Worm (Caenorhabditis elegans) whole organism, L4 larva: ENCODE data around the gene C44E12.1.
A peak's percentile ranks its signal among the peaks of the same experiment; 100 is the strongest.

ENCODE experiments used
- F49E8.2 ChIP-seq: sonication (generic microtip); optimal IDR thresholded peaks from 2 replicates; lab custom pipeline; 2016; ENCODE audit warnings: missing compliant biosample characterization, mild to moderate bottlenecking, missing genetic modification characterization, borderline replicate concordance
- Y105C5A.15 ChIP-seq: fragments of 200-800 bp; sonication (Bioruptor generic); IDR thresholded peaks from 2 replicates; pipeline ENCODE4 v1.3.6; 2022; ENCODE audit warnings: missing genetic modification characterization, missing compliant biosample characterization
- Y75B8A.6 ChIP-seq: fragments of 200-800 bp; sonication (Bioruptor generic); IDR thresholded peaks from 2 replicates; pipeline ENCODE4 v1.3.6; 2022; ENCODE audit warnings: missing genetic modification reagents, missing genetic modification characterization, missing compliant biosample characterization
- aha-1 ChIP-seq: fragments of 150-350 bp; peaks from one replicate; lab custom pipeline; 2014; ENCODE audit warnings: missing biosample characterization, missing genetic modification characterization
- aly-2 ChIP-seq: sonication (generic microtip); optimal IDR thresholded peaks from 2 replicates; lab custom pipeline; 2018; ENCODE audit warnings: missing biosample characterization, missing genetic modification characterization
- ceh-28 ChIP-seq: fragments of 150-350 bp; optimal IDR thresholded peaks from 2 replicates; lab custom pipeline; 2014; ENCODE audit warnings: missing biosample characterization, missing genetic modification reagents, missing genetic modification characterization
- daf-16 ChIP-seq, 3 experiments: sonication (generic microtip); optimal IDR thresholded peaks; 2 replicates each; lab custom pipeline; 2016 to 2017; ENCODE audit warnings: missing genetic modification characterization in 3 of 3, missing genetic modification reagents in 3 of 3, mild to moderate bottlenecking in 2 of 3, missing compliant biosample characterization in 2 of 3, missing biosample characterization in 1 of 3, moderate library complexity in 1 of 3
- dmd-6 ChIP-seq: fragments of 200-800 bp; sonication (Bioruptor generic); IDR thresholded peaks from 2 replicates; pipeline ENCODE4 v1.3.6; 2022; ENCODE audit warnings: missing genetic modification reagents, missing genetic modification characterization, missing compliant biosample characterization
- dmd-9 ChIP-seq: fragments of 200-800 bp; sonication (Bioruptor generic); IDR thresholded peaks from 2 replicates; pipeline ENCODE4 v1.3.6; 2022; ENCODE audit warnings: missing genetic modification reagents, missing genetic modification characterization, missing compliant biosample characterization
- dve-1 ChIP-seq: sonication (generic microtip); optimal IDR thresholded peaks from 2 replicates; lab custom pipeline; 2017; ENCODE audit warnings: antibody characterized with exemption, mild to moderate bottlenecking, missing genetic modification characterization, missing compliant biosample characterization; ENCODE audit not compliant: insufficient read depth
- egl-43 ChIP-seq: fragments of 200-800 bp; sonication (Bioruptor generic); IDR thresholded peaks from 2 replicates; pipeline ENCODE4 v1.3.6; 2022; ENCODE audit warnings: missing genetic modification reagents, missing genetic modification characterization, missing compliant biosample characterization
- fos-1 ChIP-seq: fragments of 150-350 bp; optimal IDR thresholded peaks from 2 replicates; lab custom pipeline; 2014; ENCODE audit warnings: missing biosample characterization, missing genetic modification characterization
- hif-1 ChIP-seq, 2 experiments: sonication (generic microtip); optimal IDR thresholded peaks; 2 replicates each; lab custom pipeline; 2016 to 2017; ENCODE audit warnings: missing compliant biosample characterization in 2 of 2, missing genetic modification characterization in 2 of 2, missing genetic modification reagents in 2 of 2, missing genotype in 2 of 2, mild to moderate bottlenecking in 1 of 2
- hlh-11 ChIP-seq: fragments of 200-800 bp; sonication (Bioruptor generic); optimal IDR thresholded peaks from 2 replicates; lab custom pipeline; 2018; ENCODE audit warnings: mild to moderate bottlenecking, missing genetic modification characterization, missing compliant biosample characterization
- hmg-1.1 ChIP-seq: fragments of 200-800 bp; sonication (Bioruptor generic); IDR thresholded peaks from 2 replicates; pipeline ENCODE4 v1.3.6; 2022; ENCODE audit warnings: missing genetic modification reagents, missing genetic modification characterization, missing compliant biosample characterization
- jun-1 ChIP-seq: fragments of 150-350 bp; optimal IDR thresholded peaks from 2 replicates; lab custom pipeline; 2014; ENCODE audit warnings: missing biosample characterization, missing genetic modification reagents, missing genetic modification characterization
- lin-1 ChIP-seq: fragments of 200-800 bp; sonication (Bioruptor generic); IDR thresholded peaks from 2 replicates; pipeline ENCODE4 v1.3.6; 2022; ENCODE audit warnings: missing genetic modification reagents, missing genetic modification characterization, missing compliant biosample characterization
- lsy-2 ChIP-seq, 2 experiments: fragments of 150-350 bp in 1 of 2; sonication (generic microtip) in 1 of 2; optimal IDR thresholded peaks; 2 replicates each; lab custom pipeline; 2014 to 2017; ENCODE audit warnings: missing biosample characterization in 2 of 2, missing genetic modification characterization in 2 of 2
- madf-9 ChIP-seq: fragments of 200-800 bp; sonication (Bioruptor generic); conservative IDR thresholded peaks from 2 replicates; pipeline ENCODE4 v1.3.6; 2022; ENCODE audit warnings: missing genetic modification reagents, missing genetic modification characterization, missing compliant biosample characterization
- mdl-1 ChIP-seq, 2 experiments: fragments of 150-350 bp in 1 of 2; sonication (generic microtip) in 1 of 2; optimal IDR thresholded peaks; 2 replicates each; lab custom pipeline; 2014 to 2017; ENCODE audit warnings: missing biosample characterization in 2 of 2, missing genetic modification characterization in 2 of 2
- mep-1 ChIP-seq: fragments of 150-350 bp; sonication (generic microtip); optimal IDR thresholded peaks from 3 replicates; lab custom pipeline; 2014; ENCODE audit warnings: missing biosample characterization, missing genetic modification characterization
- mxl-3 ChIP-seq: fragments of 200-800 bp; sonication (Bioruptor generic); optimal IDR thresholded peaks from 2 replicates; lab custom pipeline; 2018; ENCODE audit warnings: mild to moderate bottlenecking, missing genetic modification characterization, missing compliant biosample characterization
- nhr-10 ChIP-seq: fragments of 150-350 bp; optimal IDR thresholded peaks from 2 replicates; lab custom pipeline; 2014; ENCODE audit warnings: missing biosample characterization, missing genetic modification characterization
- nhr-11 ChIP-seq: fragments of 150-350 bp; optimal IDR thresholded peaks from 2 replicates; lab custom pipeline; 2014; ENCODE audit warnings: missing biosample characterization, missing genetic modification characterization
- nhr-111 ChIP-seq: fragments of 200-800 bp; sonication (Bioruptor generic); optimal IDR thresholded peaks from 2 replicates; lab custom pipeline; 2018; ENCODE audit warnings: mild to moderate bottlenecking, missing genetic modification characterization, missing compliant biosample characterization
- nhr-28 ChIP-seq: fragments of 150-350 bp; optimal IDR thresholded peaks from 2 replicates; lab custom pipeline; 2014; ENCODE audit warnings: missing biosample characterization, missing genetic modification characterization
- nhr-41 ChIP-seq: fragments of 200-800 bp; sonication (Bioruptor generic); IDR thresholded peaks from 2 replicates; pipeline ENCODE4 v1.3.6; 2022; ENCODE audit warnings: missing genetic modification reagents, missing genetic modification characterization, missing compliant biosample characterization
- nhr-48 ChIP-seq: sonication (generic microtip); optimal IDR thresholded peaks from 2 replicates; lab custom pipeline; 2016; ENCODE audit warnings: mild to moderate bottlenecking, missing genetic modification characterization, missing compliant biosample characterization
- nhr-6 ChIP-seq: fragments of 150-350 bp; optimal IDR thresholded peaks from 2 replicates; lab custom pipeline; 2014; ENCODE audit warnings: missing biosample characterization, missing genetic modification characterization
- nhr-77 ChIP-seq: fragments of 150-350 bp; optimal IDR thresholded peaks from 2 replicates; lab custom pipeline; 2014; ENCODE audit warnings: missing biosample characterization, missing genetic modification characterization
- php-3 ChIP-seq: fragments of 200-800 bp; sonication (Bioruptor generic); IDR thresholded peaks from 2 replicates; pipeline ENCODE4 v1.3.6; 2022; ENCODE audit warnings: missing genetic modification reagents, missing genetic modification characterization, missing compliant biosample characterization
- pqm-1 ChIP-seq: sonication (generic microtip); optimal IDR thresholded peaks from 2 replicates; lab custom pipeline; 2017; ENCODE audit warnings: missing biosample characterization, missing genetic modification characterization
- rbr-2 ChIP-seq: sonication (generic microtip); optimal IDR thresholded peaks from 2 replicates; lab custom pipeline; 2016; ENCODE audit warnings: missing genotype, missing genetic modification characterization, missing compliant biosample characterization
- tra-1 ChIP-seq: fragments of 200-800 bp; sonication (Bioruptor generic); IDR thresholded peaks from 2 replicates; pipeline ENCODE4 v1.3.6; 2022; ENCODE audit warnings: missing genetic modification reagents, missing genetic modification characterization, missing compliant biosample characterization
- unc-39 ChIP-seq: sonication (generic microtip); optimal IDR thresholded peaks from 2 replicates; lab custom pipeline; 2017; ENCODE audit warnings: missing biosample characterization, missing genetic modification characterization
- unc-62 ChIP-seq, 3 experiments: fragments of 150-350 bp in 1 of 3; sonication (generic microtip); optimal IDR thresholded peaks in 2 of 3; peaks in 1 of 3; 1 replicate in 1 of 3; 2 replicates in 2 of 3; lab custom pipeline; 2014 to 2017; ENCODE audit warnings: missing biosample characterization in 3 of 3, missing genetic modification characterization in 3 of 3, missing genetic modification reagents in 3 of 3, missing genotype in 1 of 3
- zfp-3 ChIP-seq: fragments of 200-800 bp; sonication (Bioruptor generic); conservative IDR thresholded peaks from 2 replicates; pipeline ENCODE4 v1.3.6; 2022; ENCODE audit warnings: missing genetic modification reagents, missing genetic modification characterization, missing compliant biosample characterization
- zip-11 ChIP-seq: fragments of 200-800 bp; sonication (Bioruptor generic); IDR thresholded peaks from 2 replicates; pipeline ENCODE4 v1.3.6; 2022; ENCODE audit warnings: missing genetic modification characterization, missing compliant biosample characterization
- ztf-11 ChIP-seq: fragments of 150-350 bp; optimal IDR thresholded peaks from 2 replicates; lab custom pipeline; 2014; ENCODE audit warnings: missing biosample characterization, missing genetic modification characterization
- ztf-7 ChIP-seq: fragments of 150-350 bp; optimal IDR thresholded peaks from 2 replicates; lab custom pipeline; 2014; ENCODE audit warnings: missing biosample characterization, missing genetic modification characterization

The C44E12.1 gene

ce11 chrX:7572057-7572456 is 24.7 kb upstream of the C44E12.1 start, which contains the start of gene pcyt-1 (continued):
- TF ChIP-seq egl-43 (GFP tag; lab: Robert Waterston, UW) = no peak

- TF ChIP-seq zip-11 (GFP tag; lab: Robert Waterston, UW) = no peak
- TF ChIP-seq aha-1 (tag; lab: Kevin White, UChicago) = peak; percentile 5
Observed at ce11 chrX:7573172-7573571, 23.6 kb upstream of the C44E12.1 start.

- TF ChIP-seq ceh-28 (tag; lab: Kevin White, UChicago) = no peak
- TF ChIP-seq fos-1 (tag; lab: Kevin White, UChicago) = no peak
- TF ChIP-seq zfp-3 (GFP tag; lab: Robert Waterston, UW) = no peak
- no peak for TF ChIP-seq ztf-7 (tag; lab: Kevin White, UChicago)
- no peak for TF ChIP-seq madf-9 (GFP tag; lab: Robert Waterston, UW)
- no peak for TF ChIP-seq jun-1 (tag; lab: Kevin White, UChicago)
- no peak for TF ChIP-seq ztf-11 (tag; lab: Kevin White, UChicago)
- TF ChIP-seq nhr-111 (GFP tag; lab: Kevin White, UChicago) = no peak
- no peak for TF ChIP-seq aly-2 (tag; lab: Kevin White, UChicago)
Observed at ce11 chrX:7573572-7573628, 23.3 kb upstream of the C44E12.1 start, which contains the start of the genes unc-98 and F08C6.18. TSS of gene unc-98 (minus strand) at chrX:7573619. TSS of gene F08C6.18 (minus strand) at chrX:7573628.

ce11 chrX:7573629-7574028 is 23.1 kb upstream of the C44E12.1 start:
- TF ChIP-seq dmd-9 (GFP tag; lab: Robert Waterston, UW) (no peak), nhr-10 (tag; lab: Kevin White, UChicago) (no peak), hmg-1.1 (peak; percentile 37; the same call in 1 of the 2 replicates), daf-16 (GFP tag; optimal IDR thresholded peaks at IDR 0.05; lab: Kevin White, UChicago) (peak in 1 of 2 experiments; percentile 45), daf-16 (tag; optimal IDR thresholded peaks at IDR 0.05; lab: Kevin White, UChicago) (no peak), hlh-11 (tag; lab: Kevin White, UChicago) (peak; percentile 45), mdl-1 (tag; optimal IDR thresholded peaks at IDR 0.05; lab: Kevin White, UChicago) (no peak), nhr-11 (peak; percentile 51)

- TF ChIP-seq Y105C5A.15 (GFP tag; lab: Robert Waterston, UW) (no peak), mdl-1 (tag; optimal IDR thresholded peaks at IDR 0.05; lab: Kevin White, UChicago) (peak in 1 of 2 experiments; percentile 41), hif-1 (tag; optimal IDR thresholded peaks at IDR 0.05; lab: Kevin White, UChicago) (peak in 1 of 2 experiments; percentile 2), rbr-2 (tag; lab: Kevin White, UChicago) (no peak), nhr-77 (tag; lab: Kevin White, UChicago) (peak; percentile 17), F49E8.2 (tag; lab: Kevin White, UChicago) (no peak), nhr-48 (tag; lab: Kevin White, UChicago) (peak; percentile 56), nhr-6 (tag; lab: Kevin White, UChicago) (no peak), dmd-6 (GFP tag; lab: Robert Waterston, UW) (peak; percentile 86), mxl-3 (GFP tag; lab: Kevin White, UChicago) (peak; percentile 31), Y75B8A.6 (GFP tag; lab: Robert Waterston, UW) (no peak), daf-16 (GFP tag; optimal IDR thresholded peaks at IDR 0.05; lab: Kevin White, UChicago) (no peak), daf-16 (tag; optimal IDR thresholded peaks at IDR 0.05; lab: Kevin White, UChicago) (peak; percentile 87), nhr-28 (peak; percentile 98), dve-1 (tag; lab: Kevin White, UChicago) (peak; percentile 76), aha-1 (tag; lab: Kevin White, UChicago) (no peak), php-3 (GFP tag; lab: Robert Waterston, UW) (peak; percentile 61), hlh-11 (tag; lab: Kevin White, UChicago) (peak; percentile 76), mep-1 (tag; lab: Kevin White, UChicago) (peak; percentile 16), tra-1 (GFP tag; lab: Robert Waterston, UW) (peak; percentile 80), unc-39 (tag; lab: Kevin White, UChicago) (no peak), lsy-2 (tag; optimal IDR thresholded peaks at IDR 0.05; lab: Kevin White, UChicago) (peak in 1 of 2 experiments; percentile 5), nhr-11 (peak; percentile 33), lin-1 (GFP tag; lab: Robert Waterston, UW) (peak; percentile 38; the same call in 1 of the 2 replicates), unc-62 (GFP tag; optimal IDR thresholded peaks at IDR 0.05 in 1 of 2; lab: Kevin White, UChicago) (peak in 1 of 2 experiments; percentile 98), unc-62 (tag; optimal IDR thresholded peaks at IDR 0.05; lab: Kevin White, UChicago) (no peak), pqm-1 (peak; percentile 97), nhr-41 (GFP tag; lab: Robert Waterston, UW) (0 out of 2 replicates have a peak, but pooled peaks have one; percentile 56)
- TF ChIP-seq, all 104 proteins: peak for 19
Observed at ce11 chrX:7575939-7576338, 20.8 kb upstream of the C44E12.1 start.
